Worm (Caenorhabditis elegans) whole organism, early embryonic: Measurements from ENCODE around the gene cal-7.

Experiments used
- ama-1 ChIP-seq: fragments of 150-350 bp; optimal IDR thresholded peaks from 2 replicates; lab custom pipeline; 2014
- ceh-36 ChIP-seq: sonication (generic microtip); optimal IDR thresholded peaks from 2 replicates; lab custom pipeline; 2016; ENCODE audit warnings: missing genetic modification characterization, inconsistent platforms, missing compliant biosample characterization
- ets-7 ChIP-seq: sonication (generic microtip); optimal IDR thresholded peaks from 2 replicates; lab custom pipeline; 2016; ENCODE audit warnings: missing genotype, missing genetic modification characterization, missing compliant biosample characterization
- flt-1 ChIP-seq: fragments of 200-800 bp; sonication (Bioruptor generic); IDR thresholded peaks from 2 replicates; pipeline ENCODE4 v1.3.6; 2022; ENCODE audit warnings: missing genetic modification characterization, missing compliant biosample characterization
- pes-1 ChIP-seq: fragments of 200-800 bp; sonication (Bioruptor generic); IDR thresholded peaks from 2 replicates; pipeline ENCODE4 v1.3.6; 2022; ENCODE audit warnings: missing genetic modification reagents, missing genetic modification characterization, missing compliant biosample characterization
- scrt-1 ChIP-seq: fragments of 200-800 bp; sonication (Bioruptor generic); IDR thresholded peaks from 2 replicates; pipeline ENCODE4 v1.3.6; 2022; ENCODE audit warnings: missing genetic modification characterization, missing compliant biosample characterization
- tbx-37 ChIP-seq: fragments of 200-800 bp; sonication (Bioruptor generic); conservative IDR thresholded peaks from 2 replicates; pipeline ENCODE4 v1.3.6; 2022; ENCODE audit warnings: missing genetic modification reagents, missing genetic modification characterization, missing compliant biosample characterization

DNA sequence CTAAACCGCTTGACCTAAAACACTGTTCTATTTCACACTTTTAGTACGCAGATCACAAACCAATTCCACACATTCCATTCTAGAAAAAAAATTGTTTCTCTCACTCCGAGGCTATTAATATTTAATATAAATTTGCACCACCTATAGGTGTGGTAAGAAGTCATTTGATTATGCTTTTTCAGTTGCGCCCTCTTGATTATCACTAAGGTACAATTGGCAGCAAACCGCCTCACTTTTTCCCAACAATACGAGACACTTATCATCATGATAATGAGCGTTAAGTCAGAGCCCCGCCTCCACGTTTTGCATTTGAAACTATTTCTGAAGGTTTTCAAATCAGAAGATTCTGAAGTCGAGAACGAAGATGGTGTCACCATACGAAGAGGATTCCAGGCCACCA lies 3.4 kb downstream of the cal-7 start, which contains the start of gene aqp-4:
- no peak for TF ChIP-seq scrt-1
- no peak for TF ChIP-seq ama-1 (lab: Kevin White, UChicago)
- TF ChIP-seq pes-1 (GFP tag; lab: Robert Waterston, UW) = no peak
- no peak for TF ChIP-seq ets-7 (tag; lab: Kevin White, UChicago)
- TF ChIP-seq ceh-36 (tag; lab: Kevin White, UChicago) = no peak
- no peak for TF ChIP-seq flt-1 (GFP tag; lab: Robert Waterston, UW)
- TF ChIP-seq tbx-37 = no peak
